Worm (Caenorhabditis elegans): ENCODE results near the gene C18B2.4.

DNA sequence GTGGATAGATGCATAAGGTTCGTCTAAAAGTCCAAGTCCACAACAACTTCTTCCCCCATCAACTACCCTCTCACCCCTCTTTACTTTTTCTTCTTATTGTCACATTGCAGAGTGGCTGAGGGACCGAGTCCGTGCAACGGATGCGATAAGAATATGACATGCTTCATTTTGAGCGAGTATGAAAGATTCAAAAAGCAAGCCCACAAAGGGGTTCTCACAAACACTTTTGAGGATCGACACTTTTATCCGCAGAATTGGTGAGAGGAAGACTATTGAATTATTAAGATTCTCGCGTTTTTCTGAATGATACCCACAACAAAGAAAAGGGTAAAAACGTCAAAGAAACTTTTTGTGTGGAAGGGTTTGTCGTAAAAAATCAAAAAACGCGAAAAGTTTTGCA, 20.1 kb upstream of the C18B2.4 start:
- no peak for TF ChIP-seq aly-2 (tag; optimal IDR thresholded peaks at IDR 0.05)
- TF ChIP-seq tbx-2 (tag; optimal IDR thresholded peaks at IDR 0.05), result no peak
- no peak for TF ChIP-seq jun-1 (tag; optimal IDR thresholded peaks at IDR 0.05)
- no peak for TF ChIP-seq unc-39 (tag; optimal IDR thresholded peaks at IDR 0.05)
- TF ChIP-seq ceh-9 (tag; optimal IDR thresholded peaks at IDR 0.05), result no peak
- TF ChIP-seq fos-1 (tag; optimal IDR thresholded peaks at IDR 0.05), result no peak

Measured in whole organism, L3 larva.